Fruit fly (Drosophila melanogaster): ENCODE measurements around the gene mge.

The mge gene

dm6 chr3L:3952468-3952867 lies 42.7 kb upstream of the mge start, which contains the start of gene CG14984 (continued):
- TF ChIP-seq Nf-YC (tag; optimal IDR thresholded peaks at IDR 0.05) (no peak), Dad (GFP tag; optimal IDR thresholded peaks at IDR 0.05) (peak; percentile 45), Xrp1 (GFP tag; IDR thresholded peaks at IDR 0.05) (peak; percentile 34; the same call in 1 of the 2 replicates), seq (GFP tag; IDR thresholded peaks at IDR 0.05) (no peak), sr (GFP tag; IDR thresholded peaks at IDR 0.05) (no peak), CG3407 (GFP tag; optimal IDR thresholded peaks at IDR 0.05) (no peak), sc (optimal IDR thresholded peaks at IDR 0.05) (no peak), sc (GFP tag; optimal IDR thresholded peaks at IDR 0.05) (no peak), bsh (GFP tag; optimal IDR thresholded peaks at IDR 0.05) (no peak), tx (GFP tag; optimal IDR thresholded peaks at IDR 0.05) (no peak), aop (GFP tag; IDR thresholded peaks at IDR 0.05) (no peak), prd (optimal IDR thresholded peaks at IDR 0.05) (no peak), prd (GFP tag; IDR thresholded peaks at IDR 0.05) (peak; percentile 60; the same call in 2 of the 3 replicates), CG18476 (GFP tag; optimal IDR thresholded peaks at IDR 0.05) (peak; percentile 29), inv (GFP tag; IDR thresholded peaks at IDR 0.05; ENCODE audit: partially characterized antibody) (no peak), zfh1 (GFP tag; IDR thresholded peaks at IDR 0.05) (no peak), row (GFP tag; IDR thresholded peaks at IDR 0.05) (peak; percentile 58), CG12219 (GFP tag; optimal IDR thresholded peaks at IDR 0.05) (no peak), CG1832 (GFP tag; optimal IDR thresholded peaks at IDR 0.05) (no peak), CG6791 (GFP tag; IDR thresholded peaks at IDR 0.05; ENCODE audit: partially characterized antibody) (no peak), Bteb2 (GFP tag; optimal IDR thresholded peaks at IDR 0.05) (peak; percentile 20), GATAe (GFP tag; conservative IDR thresholded peaks at IDR 0.05) (no peak), CG13424 (tag; optimal IDR thresholded peaks at IDR 0.05) (no peak), lab (GFP tag; optimal IDR thresholded peaks at IDR 0.05) (peak; percentile 73), CG9797 (GFP tag; optimal IDR thresholded peaks at IDR 0.05) (no peak), CG5953 (GFP tag; IDR thresholded peaks at IDR 0.05) (no peak), CG3065 (GFP tag; optimal IDR thresholded peaks at IDR 0.05) (no peak), CG18764 (GFP tag; optimal IDR thresholded peaks at IDR 0.05) (peak; percentile 14), CG11093 (GFP tag; IDR thresholded peaks at IDR 0.05) (no peak), CG4617 (GFP tag; optimal IDR thresholded peaks at IDR 0.05; ENCODE audit: borderline replicate concordance) (no peak), Mes4 (GFP tag; optimal IDR thresholded peaks at IDR 0.05) (no peak), grau (tag; optimal IDR thresholded peaks at IDR 0.05) (peak; percentile 39), CG4404 (GFP tag; IDR thresholded peaks at IDR 0.05) (peak; percentile 43; the same call in 1 of the 2 replicates), h (optimal IDR thresholded peaks at IDR 0.05) (no peak), CG10321 (GFP tag; IDR thresholded peaks at IDR 0.05) (no peak), CG2202 (tag; optimal IDR thresholded peaks at IDR 0.05) (no peak), CG43689 (GFP tag; IDR thresholded peaks at IDR 0.05) (no peak), CG14050 (GFP tag; IDR thresholded peaks at IDR 0.05) (no peak), ERR (GFP tag; optimal IDR thresholded peaks at IDR 0.05) (peak; percentile 1), CG34224 (GFP tag; IDR thresholded peaks at IDR 0.05; ENCODE audit: partially characterized antibody) (no peak), CG30431 (GFP tag; optimal IDR thresholded peaks at IDR 0.05) (no peak), BEAF-32 (GFP tag; optimal IDR thresholded peaks at IDR 0.05) (no peak), jing (GFP tag; optimal IDR thresholded peaks at IDR 0.05) (no peak), CG6175 (GFP tag; IDR thresholded peaks at IDR 0.05) (no peak), CG18011 (GFP tag; optimal IDR thresholded peaks at IDR 0.05) (no peak), ewg (GFP tag; optimal IDR thresholded peaks at IDR 0.05) (no peak), CrebB (tag; optimal IDR thresholded peaks at IDR 0.05) (no peak), Fer1 (GFP tag; optimal IDR thresholded peaks at IDR 0.05) (peak; percentile 63), CG15011 (GFP tag; optimal IDR thresholded peaks at IDR 0.05) (peak; percentile 44), CG3726 (GFP tag; IDR thresholded peaks at IDR 0.05) (no peak), CG2712 (tag; optimal IDR thresholded peaks at IDR 0.05) (peak; percentile 26), Pdp1 (GFP tag; optimal IDR thresholded peaks at IDR 0.05) (peak in 1 of 2 experiments; percentile 16)

All from whole organism, embryonic.